Worm (Caenorhabditis elegans) whole organism, L1 larva: ENCODE measurements around the gene ZK632.11.
A peak's percentile ranks its signal among the peaks of the same experiment; 100 is the strongest.

Experiments used
- C04F5.9 ChIP-seq: sonication (generic microtip); optimal IDR thresholded peaks from 2 replicates; lab custom pipeline; 2016; ENCODE audit warnings: missing genetic modification characterization, missing compliant biosample characterization
- C34B4.2 ChIP-seq: sonication (generic microtip); optimal IDR thresholded peaks from 2 replicates; lab custom pipeline; 2017; ENCODE audit warnings: mild to moderate bottlenecking, missing genetic modification characterization, missing compliant biosample characterization
- F16B12.6 ChIP-seq: fragments of 150-350 bp; optimal IDR thresholded peaks from 2 replicates; lab custom pipeline; 2014; ENCODE audit warnings: missing biosample characterization, missing genetic modification characterization
- aha-1 ChIP-seq: fragments of 150-350 bp; optimal IDR thresholded peaks from 2 replicates; lab custom pipeline; 2014; ENCODE audit warnings: missing biosample characterization, missing genetic modification characterization
- alr-1 ChIP-seq: fragments of 200-800 bp; sonication (Bioruptor generic); optimal IDR thresholded peaks from 2 replicates; lab custom pipeline; 2018; ENCODE audit warnings: borderline replicate concordance, mild to moderate bottlenecking, missing genetic modification characterization, missing compliant biosample characterization
- aly-2 ChIP-seq: fragments of 150-350 bp; optimal IDR thresholded peaks from 2 replicates; lab custom pipeline; 2014; ENCODE audit warnings: missing biosample characterization, missing genetic modification characterization
- ama-1 ChIP-seq: fragments of 150-350 bp; optimal IDR thresholded peaks from 2 replicates; lab custom pipeline; 2014
- blmp-1 ChIP-seq: fragments of 150-350 bp; optimal IDR thresholded peaks from 2 replicates; lab custom pipeline; 2014; ENCODE audit warnings: missing biosample characterization, missing genetic modification characterization
- ceh-82 ChIP-seq, 3 experiments: fragments of 150-350 bp in 1 of 3; sonication (generic microtip) in 2 of 3; optimal IDR thresholded peaks; 2 replicates each; lab custom pipeline; 2014 to 2017; ENCODE audit warnings: missing biosample characterization in 3 of 3, missing genetic modification characterization in 3 of 3
- dpl-1 ChIP-seq, 3 experiments: fragments of 150-350 bp in 2 of 3; sonication (generic microtip) in 1 of 3; optimal IDR thresholded peaks; 2 replicates each; lab custom pipeline; 2014 to 2017; ENCODE audit warnings: missing biosample characterization in 3 of 3, missing genetic modification characterization in 3 of 3, missing genetic modification reagents in 3 of 3
- efl-1 ChIP-seq, 4 experiments: fragments of 150-350 bp; optimal IDR thresholded peaks in 3 of 4; peaks in 1 of 4; 1 replicate in 1 of 4; 2 replicates in 3 of 4; lab custom pipeline; 2014; ENCODE audit warnings: missing biosample characterization in 2 of 4, missing genetic modification characterization in 2 of 4, missing genetic modification reagents in 2 of 4
- efl-3 ChIP-seq: fragments of 200-800 bp; sonication (Bioruptor generic); optimal IDR thresholded peaks from 2 replicates; lab custom pipeline; 2018; ENCODE audit warnings: mild to moderate bottlenecking, missing genetic modification characterization, missing compliant biosample characterization
- elt-2 ChIP-seq: sonication (generic microtip); optimal IDR thresholded peaks from 2 replicates; lab custom pipeline; 2016; ENCODE audit warnings: missing genetic modification characterization, mild to moderate bottlenecking, inconsistent platforms, missing compliant biosample characterization, missing genetic modification reagents
- fos-1 ChIP-seq: fragments of 150-350 bp; optimal IDR thresholded peaks from 2 replicates; lab custom pipeline; 2014; ENCODE audit warnings: missing biosample characterization, missing genetic modification characterization
- grh-1 ChIP-seq: fragments of 200-800 bp; sonication (Bioruptor generic); IDR thresholded peaks from 2 replicates; pipeline ENCODE4 v1.3.6; 2022; ENCODE audit warnings: missing genetic modification reagents, missing genetic modification characterization, missing compliant biosample characterization
- hpl-2 ChIP-seq: fragments of 150-350 bp; optimal IDR thresholded peaks from 2 replicates; lab custom pipeline; 2014; ENCODE audit warnings: missing biosample characterization, missing genetic modification reagents, missing genetic modification characterization
- irx-1 ChIP-seq: sonication (generic microtip); optimal IDR thresholded peaks from 2 replicates; lab custom pipeline; 2016; ENCODE audit warnings: missing genetic modification characterization, missing compliant biosample characterization
- isw-1 ChIP-seq: fragments of 200-800 bp; sonication (Bioruptor generic); IDR thresholded peaks from 2 replicates; pipeline ENCODE4 v1.3.6; 2022; ENCODE audit warnings: missing genetic modification characterization, missing compliant biosample characterization
- jun-1 ChIP-seq: fragments of 150-350 bp; optimal IDR thresholded peaks from 2 replicates; lab custom pipeline; 2014; ENCODE audit warnings: missing biosample characterization, missing genetic modification reagents, missing genetic modification characterization
- lin-14 ChIP-seq: fragments of 200-800 bp; sonication (Bioruptor generic); optimal IDR thresholded peaks from 2 replicates; lab custom pipeline; 2018; ENCODE audit warnings: mild to moderate bottlenecking, missing genetic modification characterization, moderate library complexity, missing compliant biosample characterization
- lin-15B ChIP-seq: fragments of 150-350 bp; sonication (generic microtip); optimal IDR thresholded peaks from 3 replicates; lab custom pipeline; 2014; ENCODE audit warnings: missing biosample characterization, missing genetic modification characterization
- lin-35 ChIP-seq, 2 experiments: fragments of 150-350 bp; optimal IDR thresholded peaks; 2 replicates each; lab custom pipeline; 2014; ENCODE audit warnings: missing biosample characterization in 2 of 2, missing genetic modification characterization in 2 of 2, missing genetic modification reagents in 2 of 2
- lin-39 ChIP-seq: fragments of 150-350 bp; optimal IDR thresholded peaks from 2 replicates; lab custom pipeline; 2014; ENCODE audit warnings: missing biosample characterization, missing genetic modification reagents, missing genetic modification characterization
- lir-3 ChIP-seq: sonication (generic microtip); optimal IDR thresholded peaks from 2 replicates; lab custom pipeline; 2016; ENCODE audit warnings: mild to moderate bottlenecking, missing genetic modification characterization, moderate library complexity, missing compliant biosample characterization; ENCODE audit not compliant: poor library complexity
- lsy-2 ChIP-seq, 2 experiments: fragments of 150-350 bp; optimal IDR thresholded peaks; 2 replicates each; lab custom pipeline; 2014; ENCODE audit warnings: missing biosample characterization in 2 of 2, missing genetic modification characterization in 2 of 2
- mdl-1 ChIP-seq, 2 experiments: fragments of 150-350 bp; optimal IDR thresholded peaks; 2 replicates each; lab custom pipeline; 2014 to 2017; ENCODE audit warnings: missing biosample characterization in 2 of 2, missing genetic modification characterization in 2 of 2, inconsistent platforms in 1 of 2
- mep-1 ChIP-seq: fragments of 150-350 bp; optimal IDR thresholded peaks from 2 replicates; lab custom pipeline; 2014; ENCODE audit warnings: missing biosample characterization, missing genetic modification characterization
- nhr-11 ChIP-seq: fragments of 150-350 bp; optimal IDR thresholded peaks from 2 replicates; lab custom pipeline; 2014; ENCODE audit warnings: missing biosample characterization, missing genetic modification characterization
- nhr-19 ChIP-seq: fragments of 200-800 bp; sonication (Bioruptor generic); conservative IDR thresholded peaks from 2 replicates; pipeline ENCODE4 v1.3.6; 2022; ENCODE audit warnings: missing genetic modification characterization, missing compliant biosample characterization
- nhr-20 ChIP-seq: sonication (generic microtip); optimal IDR thresholded peaks from 2 replicates; lab custom pipeline; 2016; ENCODE audit warnings: mild to moderate bottlenecking, missing genetic modification characterization, missing compliant biosample characterization
- nhr-71 ChIP-seq: sonication (generic microtip); optimal IDR thresholded peaks from 2 replicates; lab custom pipeline; 2016; ENCODE audit warnings: mild to moderate bottlenecking, missing genetic modification characterization, moderate library complexity, missing compliant biosample characterization
- nhr-77 ChIP-seq: fragments of 150-350 bp; optimal IDR thresholded peaks from 2 replicates; lab custom pipeline; 2014; ENCODE audit warnings: missing biosample characterization, missing genetic modification characterization
- nhr-85 ChIP-seq: sonication (generic microtip); peaks from one replicate; lab custom pipeline; 2016; ENCODE audit warnings: missing genetic modification characterization, inconsistent platforms, missing compliant biosample characterization
- nhr-90 ChIP-seq: sonication (generic microtip); optimal IDR thresholded peaks from 2 replicates; lab custom pipeline; 2016; ENCODE audit warnings: mild to moderate bottlenecking, missing genetic modification characterization, missing compliant biosample characterization; ENCODE audit not compliant: poor library complexity
- pag-3 ChIP-seq: sonication (generic microtip); optimal IDR thresholded peaks from 2 replicates; lab custom pipeline; 2017; ENCODE audit warnings: missing genetic modification characterization, mild to moderate bottlenecking, missing compliant biosample characterization, antibody characterized with exemption, borderline replicate concordance; ENCODE audit not compliant: insufficient read depth
- pax-3 ChIP-seq: fragments of 200-800 bp; sonication (Bioruptor generic); optimal IDR thresholded peaks from 2 replicates; lab custom pipeline; 2018; ENCODE audit warnings: mild to moderate bottlenecking, missing genetic modification characterization, moderate library complexity, missing compliant biosample characterization
- rnt-1 ChIP-seq: sonication (generic microtip); optimal IDR thresholded peaks from 2 replicates; lab custom pipeline; 2016; ENCODE audit warnings: mild to moderate bottlenecking, missing genetic modification characterization, moderate library complexity, missing compliant biosample characterization
- skn-1 ChIP-seq: fragments of 150-350 bp; optimal IDR thresholded peaks from 2 replicates; lab custom pipeline; 2014; ENCODE audit warnings: missing biosample characterization, missing genetic modification characterization
- snu-23 ChIP-seq: sonication (generic microtip); optimal IDR thresholded peaks from 2 replicates; lab custom pipeline; 2016; ENCODE audit warnings: missing genetic modification characterization, missing compliant biosample characterization
- tbx-2 ChIP-seq: sonication (generic microtip); optimal IDR thresholded peaks from 2 replicates; lab custom pipeline; 2016; ENCODE audit warnings: missing genetic modification characterization, missing compliant biosample characterization
- unc-130 ChIP-seq: fragments of 150-350 bp; optimal IDR thresholded peaks from 2 replicates; lab custom pipeline; 2017; ENCODE audit warnings: missing biosample characterization, missing genetic modification characterization, inconsistent platforms
- unc-62 ChIP-seq: fragments of 150-350 bp; optimal IDR thresholded peaks from 2 replicates; lab custom pipeline; 2014; ENCODE audit warnings: missing biosample characterization, missing genetic modification reagents, missing genetic modification characterization
- vab-15 ChIP-seq: sonication (generic microtip); optimal IDR thresholded peaks from 2 replicates; lab custom pipeline; 2017; ENCODE audit warnings: missing genotype, mild to moderate bottlenecking, missing genetic modification characterization, missing compliant biosample characterization
- xbp-1 ChIP-seq: sonication (generic microtip); optimal IDR thresholded peaks from 2 replicates; lab custom pipeline; 2016; ENCODE audit warnings: missing genetic modification characterization, missing compliant biosample characterization
- zag-1 ChIP-seq: fragments of 150-350 bp; optimal IDR thresholded peaks from 2 replicates; lab custom pipeline; 2014; ENCODE audit warnings: missing biosample characterization, missing genetic modification characterization
- ztf-11 ChIP-seq, 2 experiments: sonication (generic microtip); optimal IDR thresholded peaks; 2 replicates each; lab custom pipeline; 2016 to 2017; ENCODE audit warnings: missing genetic modification characterization in 2 of 2, missing biosample characterization in 1 of 2, missing compliant biosample characterization in 1 of 2
- ztf-4 ChIP-seq: fragments of 150-350 bp; optimal IDR thresholded peaks from 2 replicates; lab custom pipeline; 2014; ENCODE audit warnings: missing biosample characterization, missing genetic modification characterization

Gene ZK632.11

DNA sequence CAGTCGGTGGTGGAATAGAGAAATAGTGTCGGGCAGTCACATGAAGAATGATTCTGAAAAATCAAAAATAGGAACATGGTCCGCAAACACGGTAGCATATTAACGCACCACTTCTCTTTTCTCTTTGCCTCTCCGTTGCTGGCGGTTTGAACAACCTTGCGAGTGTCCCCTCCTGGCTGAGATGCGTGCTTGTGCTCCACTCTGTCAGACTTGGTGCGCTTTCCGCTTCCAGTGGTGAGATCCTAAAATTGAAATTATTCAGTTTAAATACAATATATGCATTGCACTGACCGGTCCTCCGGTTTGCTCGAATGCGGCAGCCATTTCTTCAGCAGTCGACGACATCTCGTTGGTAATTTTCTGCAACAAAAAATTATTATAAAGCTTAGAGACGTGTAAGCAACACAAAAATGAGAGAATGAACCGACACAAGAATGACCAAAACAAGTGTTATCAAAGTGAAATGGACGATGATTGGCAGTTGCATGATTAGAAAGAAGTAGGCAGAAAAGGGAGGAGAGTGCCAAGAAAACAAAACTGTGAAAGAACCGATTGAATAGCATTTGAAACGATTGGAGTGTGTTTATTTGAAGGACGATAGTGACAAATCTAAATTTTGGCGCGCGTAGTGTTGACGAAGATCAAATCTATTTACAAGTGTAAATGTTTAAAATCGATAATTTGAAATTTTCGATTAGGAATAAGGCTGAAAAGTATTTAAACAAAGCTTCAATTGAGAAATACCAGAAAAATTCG, 2.5 kb upstream of the ZK632.11 start, which contains the start of gene ZK632.9 (continued):
- TF ChIP-seq nhr-11 (tag; lab: Kevin White, UChicago) (no peak), C34B4.2 (tag; lab: Kevin White, UChicago) (no peak), mep-1 (tag; lab: Kevin White, UChicago) (peak; percentile 12), lin-15B (tag; lab: Kevin White, UChicago) (no peak), isw-1 (no peak), pag-3 (no peak), F16B12.6 (tag; lab: Kevin White, UChicago) (peak; percentile 30), lin-35 (GFP tag; optimal IDR thresholded peaks at IDR 0.05; lab: Kevin White, UChicago) (peak; percentile 33 to 36), efl-1 (optimal IDR thresholded peaks at IDR 0.05; lab: Kevin White, UChicago) (no peak), efl-1 (GFP tag; optimal IDR thresholded peaks at IDR 0.05 in 1 of 2; lab: Kevin White, UChicago) (no peak), blmp-1 (tag; lab: Kevin White, UChicago) (peak; percentile 58)

DNA sequence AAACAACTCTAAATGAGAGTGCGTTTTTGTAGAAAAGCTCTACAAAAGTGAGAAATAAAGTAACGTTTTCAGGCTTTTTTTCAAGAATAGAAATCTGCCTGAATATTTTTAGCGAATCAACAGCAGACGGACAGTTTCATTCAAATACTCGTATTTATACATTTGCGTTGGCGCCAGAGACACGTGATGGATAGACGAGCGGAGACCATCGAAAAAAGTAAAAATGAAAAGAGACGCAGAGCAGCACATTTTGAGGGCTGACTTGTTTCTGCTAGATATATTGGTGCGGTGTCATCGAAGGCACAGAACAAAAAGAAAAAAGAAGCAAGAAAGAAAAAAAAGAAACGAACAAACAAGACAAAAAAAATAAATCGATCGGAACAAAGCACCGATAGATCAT, 1.7 kb upstream of the ZK632.11 start:
- TF ChIP-seq irx-1 (tag; lab: Kevin White, UChicago) (peak; percentile 28), xbp-1 (tag; lab: Kevin White, UChicago) (peak; percentile 11), nhr-77 (tag; lab: Kevin White, UChicago) (peak; percentile 1), lin-14 (peak; percentile 82), jun-1 (peak; percentile 17), skn-1 (tag; lab: Kevin White, UChicago) (peak; percentile 61), efl-3 (GFP tag; lab: Kevin White, UChicago) (no peak), elt-2 (tag; lab: Kevin White, UChicago) (peak; percentile 61), unc-130 (peak; percentile 31), aly-2 (tag; lab: Kevin White, UChicago) (peak; percentile 15), dpl-1 (GFP tag; optimal IDR thresholded peaks at IDR 0.05; lab: Kevin White, UChicago) (peak; percentile 9 to 40 (median 26)), rnt-1 (tag; lab: Kevin White, UChicago) (peak; percentile 53), fos-1 (tag; lab: Kevin White, UChicago) (peak; percentile 41), lsy-2 (tag; optimal IDR thresholded peaks at IDR 0.05; lab: Kevin White, UChicago) (peak; percentile 65 to 81), snu-23 (GFP tag; lab: Kevin White, UChicago) (peak; percentile 75), ztf-4 (tag; lab: Kevin White, UChicago) (peak; percentile 18), lin-39 (tag; lab: Kevin White, UChicago) (no peak), aha-1 (tag; lab: Kevin White, UChicago) (no peak), zag-1 (tag; lab: Kevin White, UChicago) (no peak), ceh-82 (tag; optimal IDR thresholded peaks at IDR 0.05; lab: Kevin White, UChicago) (peak in 1 of 3 experiments; percentile 25), nhr-20 (tag; lab: Kevin White, UChicago) (peak; percentile 71), nhr-90 (peak; percentile 42), C34B4.2 (tag; lab: Kevin White, UChicago) (no peak), lin-35 (GFP tag; optimal IDR thresholded peaks at IDR 0.05; lab: Kevin White, UChicago) (peak; percentile 10 to 61), nhr-71 (peak; percentile 84), vab-15 (tag; lab: Kevin White, UChicago) (no peak), pax-3 (tag; lab: Kevin White, UChicago) (no peak), F16B12.6 (tag; lab: Kevin White, UChicago) (peak; percentile 60), nhr-19 (GFP tag; lab: Robert Waterston, UW) (peak; percentile 48), mep-1 (tag; lab: Kevin White, UChicago) (peak; percentile 76), ama-1 (lab: Kevin White, UChicago) (peak; percentile 89), ztf-11 (tag; optimal IDR thresholded peaks at IDR 0.05; lab: Kevin White, UChicago) (no peak), hpl-2 (peak; percentile 10), nhr-85 (peak; percentile 86), lir-3 (tag; lab: Kevin White, UChicago) (peak; percentile 11), alr-1 (no peak), blmp-1 (tag; lab: Kevin White, UChicago) (peak; percentile 43), tbx-2 (tag; lab: Kevin White, UChicago) (peak; percentile 56), efl-1 (optimal IDR thresholded peaks at IDR 0.05; lab: Kevin White, UChicago) (peak; percentile 36 to 53), efl-1 (GFP tag; optimal IDR thresholded peaks at IDR 0.05 in 1 of 2; lab: Kevin White, UChicago) (peak; percentile 44 to 81), grh-1 (GFP tag; lab: Robert Waterston, UW) (0 out of 2 replicates have a peak, but pooled peaks have one; percentile 10), C04F5.9 (tag; lab: Kevin White, UChicago) (peak; percentile 12), unc-62 (GFP tag; lab: Kevin White, UChicago) (no peak), mdl-1 (tag; optimal IDR thresholded peaks at IDR 0.05; lab: Kevin White, UChicago) (peak in 1 of 2 experiments; percentile 66)
